Fruit fly (Drosophila melanogaster) whole organism, embryonic: Measurements from ENCODE around the gene CG43208.

Source experiments
- Atf-2 ChIP-seq: fragments of 200-800 bp; sonication (Bioruptor generic); optimal IDR thresholded peaks from 2 replicates; lab custom pipeline; 2016; ENCODE audit warnings: missing biosample characterization, missing genetic modification characterization
- CG10462 ChIP-seq: fragments of 200-800 bp; sonication (Bioruptor generic); optimal IDR thresholded peaks from 2 replicates; lab custom pipeline; 2016; ENCODE audit warnings: missing biosample characterization, missing genetic modification characterization
- CG15601 ChIP-seq: fragments of 200-800 bp; sonication (Bioruptor generic); optimal IDR thresholded peaks from 3 replicates; lab custom pipeline; 2019; ENCODE audit warnings: missing biosample characterization, mild to moderate bottlenecking, missing genetic modification characterization, moderate library complexity
- CG17186 ChIP-seq: fragments of 200-800 bp; sonication (Bioruptor generic); optimal IDR thresholded peaks from 3 replicates; lab custom pipeline; 2017; ENCODE audit warnings: missing biosample characterization, missing genetic modification reagents, missing genetic modification characterization
- CG17802 ChIP-seq: fragments of 200-800 bp; sonication (Bioruptor generic); optimal IDR thresholded peaks from 2 replicates; lab custom pipeline; 2018; ENCODE audit warnings: missing biosample characterization, mild to moderate bottlenecking, missing genetic modification characterization, moderate library complexity
- CG18764 ChIP-seq: fragments of 200-800 bp; sonication (Bioruptor generic); optimal IDR thresholded peaks from 3 replicates; lab custom pipeline; 2016; ENCODE audit warnings: missing biosample characterization, missing genetic modification characterization
- CG2120 ChIP-seq: fragments of 200-800 bp; sonication (Bioruptor generic); optimal IDR thresholded peaks from 3 replicates; lab custom pipeline; 2016; ENCODE audit warnings: missing biosample characterization, missing genetic modification characterization
- CG2202 ChIP-seq: fragments of 200-800 bp; sonication (Bioruptor generic); optimal IDR thresholded peaks from 2 replicates; lab custom pipeline; 2018; ENCODE audit warnings: missing biosample characterization, mild to moderate bottlenecking, missing genetic modification characterization
- CG2889 ChIP-seq: fragments of 200-800 bp; sonication (Bioruptor generic); IDR thresholded peaks from 3 replicates; pipeline ENCODE4 v1.3.6; 2022; ENCODE audit warnings: missing biosample characterization, missing genetic modification characterization
- CG30020 ChIP-seq: fragments of 200-800 bp; optimal IDR thresholded peaks from 2 replicates; lab custom pipeline; 2019; ENCODE audit warnings: missing biosample characterization, mild to moderate bottlenecking, missing genetic modification characterization, moderate library complexity
- CG4360 ChIP-seq: fragments of 200-800 bp; sonication (Bioruptor generic); IDR thresholded peaks from 2 replicates; pipeline ENCODE4 v1.3.6; 2022; ENCODE audit warnings: missing biosample characterization, missing genetic modification characterization
- CG5180 ChIP-seq: fragments of 200-800 bp; sonication (Bioruptor generic); optimal IDR thresholded peaks from 3 replicates; lab custom pipeline; 2017; ENCODE audit warnings: missing biosample characterization, missing genetic modification characterization, mild to moderate bottlenecking, moderate library complexity, missing genetic modification reagents
- CG6813 ChIP-seq: fragments of 200-800 bp; sonication (Bioruptor generic); optimal IDR thresholded peaks from 2 replicates; lab custom pipeline; 2017; ENCODE audit warnings: missing biosample characterization, missing genetic modification characterization, mild to moderate bottlenecking, moderate library complexity, missing genetic modification reagents
- CG7987 ChIP-seq: fragments of 200-800 bp; sonication (Bioruptor generic); optimal IDR thresholded peaks from 2 replicates; lab custom pipeline; 2018; ENCODE audit warnings: missing biosample characterization, mild to moderate bottlenecking, missing genetic modification characterization, moderate library complexity
- CG8924 ChIP-seq: fragments of 200-800 bp; optimal IDR thresholded peaks from 3 replicates; lab custom pipeline; 2019; ENCODE audit warnings: missing biosample characterization, mild to moderate bottlenecking, missing genetic modification characterization, moderate library complexity
- CoRest ChIP-seq: fragments of 200-800 bp; sonication (Bioruptor generic); optimal IDR thresholded peaks from 3 replicates; lab custom pipeline; 2018; ENCODE audit warnings: missing biosample characterization, mild to moderate bottlenecking, missing genetic modification characterization, moderate library complexity
- D ChIP-seq, 2 experiments: fragments of 200-800 bp in 1 of 2; fragments of >200 bp in 1 of 2; sonication (Bioruptor generic) in 1 of 2; optimal IDR thresholded peaks; 2 replicates in 1 of 2; 3 replicates in 1 of 2; lab custom pipeline; 2017; ENCODE audit warnings: mild to moderate bottlenecking in 1 of 2, missing biosample characterization in 1 of 2, missing genetic modification characterization in 1 of 2, missing genetic modification reagents in 1 of 2
- Dad ChIP-seq: fragments of 200-800 bp; sonication (Bioruptor generic); optimal IDR thresholded peaks from 3 replicates; lab custom pipeline; 2016; ENCODE audit warnings: missing biosample characterization, missing genetic modification characterization
- Dfd ChIP-seq, 2 experiments: fragments of >200 bp; optimal IDR thresholded peaks; 2 replicates each; lab custom pipeline; 2017; ENCODE audit warnings: missing biosample characterization in 2 of 2, missing genetic modification characterization in 2 of 2
- Dip3 ChIP-seq: fragments of 200-800 bp; sonication (Bioruptor generic); optimal IDR thresholded peaks from 3 replicates; lab custom pipeline; 2016; ENCODE audit warnings: missing biosample characterization, missing genetic modification characterization
- Hr3 ChIP-seq: fragments of 200-800 bp; sonication (Bioruptor generic); optimal IDR thresholded peaks from 3 replicates; lab custom pipeline; 2016; ENCODE audit warnings: missing biosample characterization, missing genetic modification characterization
- MBD-R2 ChIP-seq: fragments of 200-800 bp; sonication (Bioruptor generic); IDR thresholded peaks from 2 replicates; pipeline ENCODE4 v1.3.6; 2022; ENCODE audit warnings: missing biosample characterization, missing genetic modification characterization
- Mrtf ChIP-seq: fragments of 200-800 bp; sonication (Bioruptor generic); IDR thresholded peaks from 3 replicates; pipeline ENCODE4 v1.3.6; 2022; ENCODE audit warnings: missing biosample characterization, missing genetic modification characterization
- Poxn ChIP-seq: fragments of 200-800 bp; sonication (Bioruptor generic); IDR thresholded peaks from 2 replicates; pipeline ENCODE4 v1.3.6; 2022; ENCODE audit warnings: missing biosample characterization, missing genetic modification characterization
- Rx ChIP-seq: fragments of 200-800 bp; sonication (Bioruptor generic); IDR thresholded peaks from 2 replicates; pipeline ENCODE4 v1.3.6; 2022; ENCODE audit warnings: missing biosample characterization, missing genetic modification characterization
- Six4 ChIP-seq: fragments of 200-800 bp; sonication (Bioruptor generic); optimal IDR thresholded peaks from 2 replicates; lab custom pipeline; 2016; ENCODE audit warnings: missing biosample characterization, missing genetic modification characterization
- Spps ChIP-seq: fragments of 200-800 bp; sonication (Bioruptor generic); optimal IDR thresholded peaks from 2 replicates; lab custom pipeline; 2018; ENCODE audit warnings: missing biosample characterization, mild to moderate bottlenecking, missing genetic modification characterization
- Sry-β ChIP-seq: fragments of 200-800 bp; sonication (Bioruptor generic); optimal IDR thresholded peaks from 2 replicates; lab custom pipeline; 2018; ENCODE audit warnings: missing biosample characterization, mild to moderate bottlenecking, missing genetic modification characterization, moderate library complexity
- Tbp ChIP-seq: fragments of >200 bp; optimal IDR thresholded peaks from 2 replicates; lab custom pipeline; 2018; ENCODE audit warnings: missing biosample characterization, missing genetic modification characterization
- bab2 ChIP-seq: fragments of 200-800 bp; sonication (Bioruptor generic); optimal IDR thresholded peaks from 2 replicates; lab custom pipeline; 2016; ENCODE audit warnings: missing biosample characterization, missing genetic modification characterization
- bsh ChIP-seq, 2 experiments: fragments of 200-800 bp; sonication (Bioruptor generic); optimal IDR thresholded peaks; 2 replicates each; lab custom pipeline; 2017 to 2018; ENCODE audit warnings: mild to moderate bottlenecking in 2 of 2, missing biosample characterization in 2 of 2, missing genetic modification characterization in 2 of 2, moderate library complexity in 1 of 2
- corto ChIP-seq: fragments of 200-800 bp; sonication (Bioruptor generic); optimal IDR thresholded peaks from 2 replicates; lab custom pipeline; 2016; ENCODE audit warnings: missing biosample characterization, mild to moderate bottlenecking, missing genetic modification characterization, moderate library complexity
- dimm ChIP-seq: fragments of 200-800 bp; sonication (Bioruptor generic); IDR thresholded peaks from 2 replicates; pipeline ENCODE4 v1.3.6; 2022; ENCODE audit warnings: missing biosample characterization, missing genetic modification characterization
- dmrt99B ChIP-seq: fragments of 200-800 bp; sonication (Bioruptor generic); optimal IDR thresholded peaks from 2 replicates; lab custom pipeline; 2018; ENCODE audit warnings: missing biosample characterization, mild to moderate bottlenecking, missing genetic modification characterization, moderate library complexity
- gcm2 ChIP-seq: fragments of 200-800 bp; sonication (Bioruptor generic); optimal IDR thresholded peaks from 2 replicates; lab custom pipeline; 2016; ENCODE audit warnings: missing biosample characterization, missing genetic modification characterization
- gsb-n ChIP-seq: fragments of 200-800 bp; sonication (Bioruptor generic); optimal IDR thresholded peaks from 3 replicates; lab custom pipeline; 2018; ENCODE audit warnings: missing biosample characterization, mild to moderate bottlenecking, missing genetic modification characterization
- hb ChIP-seq: fragments of 200-800 bp; sonication (Bioruptor generic); IDR thresholded peaks from 3 replicates; pipeline ENCODE4 v1.3.6; 2022; ENCODE audit warnings: missing biosample characterization, missing genetic modification characterization; ENCODE audit not compliant: partially characterized antibody
- ken ChIP-seq: fragments of 200-800 bp; sonication (Bioruptor generic); IDR thresholded peaks from 3 replicates; pipeline ENCODE4 v1.3.6; 2022; ENCODE audit warnings: missing biosample characterization, missing genetic modification characterization
- knrl ChIP-seq: fragments of 200-800 bp; sonication (Bioruptor generic); IDR thresholded peaks from 3 replicates; pipeline ENCODE4 v1.3.6; 2022; ENCODE audit warnings: missing biosample characterization, missing genetic modification characterization; ENCODE audit not compliant: partially characterized antibody
- oc ChIP-seq: fragments of 200-800 bp; sonication (Bioruptor generic); optimal IDR thresholded peaks from 2 replicates; lab custom pipeline; 2018; ENCODE audit warnings: missing biosample characterization, mild to moderate bottlenecking, missing genetic modification characterization, moderate library complexity
- p53 ChIP-seq: fragments of 200-800 bp; sonication (Bioruptor generic); optimal IDR thresholded peaks from 2 replicates; lab custom pipeline; 2016; ENCODE audit warnings: missing biosample characterization, missing genetic modification characterization
- peb ChIP-seq: fragments of 200-800 bp; sonication (Bioruptor generic); IDR thresholded peaks from 2 replicates; pipeline ENCODE4 v1.3.6; 2022; ENCODE audit warnings: missing biosample characterization, missing genetic modification characterization
- prd ChIP-seq, 3 experiments: fragments of >200 bp in 2 of 3; fragments of 200-800 bp in 1 of 3; sonication (Bioruptor generic) in 1 of 3; optimal IDR thresholded peaks in 2 of 3; IDR thresholded peaks in 1 of 3; 2 replicates in 2 of 3; 3 replicates in 1 of 3; pipeline versions ENCODE4 v1.3.6 to Lab custom; 2017 to 2022; ENCODE audit warnings: missing biosample characterization in 1 of 3, missing genetic modification characterization in 1 of 3
- pros ChIP-seq: fragments of 200-800 bp; sonication (Bioruptor generic); optimal IDR thresholded peaks from 3 replicates; lab custom pipeline; 2019; ENCODE audit warnings: missing biosample characterization, mild to moderate bottlenecking, missing genetic modification characterization, moderate library complexity
- slbo ChIP-seq: fragments of 200-800 bp; sonication (Bioruptor generic); IDR thresholded peaks from 2 replicates; pipeline ENCODE4 v1.3.6; 2022; ENCODE audit warnings: missing biosample characterization, missing genetic modification characterization
- tin ChIP-seq: fragments of 200-800 bp; sonication (Bioruptor generic); optimal IDR thresholded peaks from 3 replicates; lab custom pipeline; 2016; ENCODE audit warnings: missing biosample characterization, missing genetic modification characterization
- tup ChIP-seq: fragments of 200-800 bp; sonication (Bioruptor generic); optimal IDR thresholded peaks from 2 replicates; lab custom pipeline; 2016; ENCODE audit warnings: missing biosample characterization, mild to moderate bottlenecking, missing genetic modification characterization, moderate library complexity
- twi ChIP-seq: fragments of 200-800 bp; optimal IDR thresholded peaks from 2 replicates; lab custom pipeline; 2019; ENCODE audit warnings: missing biosample characterization, mild to moderate bottlenecking, missing genetic modification characterization, moderate library complexity
- zfh2 ChIP-seq: fragments of 200-800 bp; sonication (Bioruptor generic); optimal IDR thresholded peaks from 2 replicates; lab custom pipeline; 2016; ENCODE audit warnings: missing biosample characterization, missing genetic modification characterization

The CG43208 gene

DNA sequence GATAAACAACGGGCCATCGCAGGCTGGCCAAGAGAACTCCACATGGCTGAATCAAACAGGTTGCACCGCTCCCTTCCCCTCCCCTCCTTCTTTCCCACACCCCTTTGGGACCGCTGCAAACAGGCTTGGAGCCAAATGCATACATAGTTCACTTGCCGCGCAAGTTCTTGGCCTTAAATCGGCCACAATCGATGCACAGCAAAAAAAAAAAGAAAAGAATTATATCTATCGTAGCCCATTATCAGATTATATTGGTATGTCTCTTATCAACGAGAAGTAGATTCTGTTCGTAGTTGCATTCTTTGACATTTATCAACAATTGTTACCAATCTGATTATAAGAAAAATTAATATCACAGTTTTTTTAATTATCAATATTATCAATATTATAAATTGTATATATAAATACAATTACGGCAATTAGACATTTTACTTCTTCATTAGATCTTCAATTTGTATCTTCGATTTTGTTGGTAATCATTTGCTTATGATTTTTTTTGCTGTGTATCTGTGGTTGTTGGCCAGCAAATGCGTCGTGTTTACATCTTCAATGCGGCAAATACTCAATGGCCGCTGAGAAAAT lies 2.2 kb downstream of the CG43208 start (continued):
- no peak for TF ChIP-seq CG2120 (GFP tag; lab: Kevin White, UChicago)
- no peak for TF ChIP-seq MBD-R2 (GFP tag; lab: Robert Waterston, UW)
- peak; percentile 73 for TF ChIP-seq gsb-n (tag; lab: Kevin White, UChicago)
- peak; percentile 21 for TF ChIP-seq CG17802 (tag; lab: Kevin White, UChicago)
- peak; percentile 78 for TF ChIP-seq CG15601 (tag; lab: Kevin White, UChicago)
- TF ChIP-seq zfh2 (GFP tag; lab: Kevin White, UChicago): no peak
- TF ChIP-seq gcm2 (GFP tag; lab: Kevin White, UChicago): no peak
- peak; percentile 55 for TF ChIP-seq CG2202
- TF ChIP-seq bsh (GFP tag; optimal IDR thresholded peaks at IDR 0.05; lab: Kevin White, UChicago): peak in 1 of 2 experiments; percentile 81
- peak; percentile 21 for TF ChIP-seq Sry-β (GFP tag; lab: Kevin White, UChicago)
- TF ChIP-seq ken (GFP tag; lab: Robert Waterston, UW): no peak
- peak; percentile 52 for TF ChIP-seq Spps
- no peak for TF ChIP-seq slbo (GFP tag; lab: Robert Waterston, UW)
- TF ChIP-seq hb (GFP tag; lab: Robert Waterston, UW): no peak
- no peak for TF ChIP-seq CG17186 (GFP tag; lab: Kevin White, UChicago)
- no peak for TF ChIP-seq Mrtf (GFP tag; lab: Robert Waterston, UW)
- peak; percentile 68 for TF ChIP-seq dmrt99B (tag; lab: Kevin White, UChicago)
- no peak for TF ChIP-seq dimm (GFP tag; lab: Robert Waterston, UW)
- TF ChIP-seq Tbp (GFP tag; lab: Kevin White, UChicago): no peak
- no peak for TF ChIP-seq CG2889
- TF ChIP-seq Dad (GFP tag; lab: Kevin White, UChicago): no peak
- no peak for TF ChIP-seq Dfd (GFP tag; optimal IDR thresholded peaks at IDR 0.05; lab: Kevin White, UChicago)
- TF ChIP-seq Poxn (GFP tag; lab: Robert Waterston, UW): no peak
- no peak for TF ChIP-seq bab2 (GFP tag; lab: Kevin White, UChicago)
- TF ChIP-seq CG7987 (GFP tag; lab: Kevin White, UChicago): no peak
- TF ChIP-seq CG18764 (GFP tag; lab: Kevin White, UChicago): no peak
- no peak for TF ChIP-seq tup (GFP tag; lab: Kevin White, UChicago)
- no peak for TF ChIP-seq CG30020 (tag; lab: Kevin White, UChicago)
- peak; percentile 33 for TF ChIP-seq Six4 (GFP tag; lab: Kevin White, UChicago)
- TF ChIP-seq twi (tag; lab: Kevin White, UChicago): peak; percentile 15
- TF ChIP-seq p53: no peak
- no peak for TF ChIP-seq CG4360 (GFP tag; lab: Robert Waterston, UW)
- TF ChIP-seq pros (GFP tag; lab: Kevin White, UChicago): no peak
- no peak for TF ChIP-seq CG6813 (GFP tag; lab: Kevin White, UChicago)
- 0 out of 2 replicates have a peak, but pooled peaks have one; percentile 9 for TF ChIP-seq peb
- peak; percentile 72 for TF ChIP-seq CoRest (tag; lab: Kevin White, UChicago)
- no peak for TF ChIP-seq Rx (GFP tag; lab: Robert Waterston, UW)
- TF ChIP-seq oc (tag; lab: Kevin White, UChicago): peak; percentile 36
- TF ChIP-seq prd (optimal IDR thresholded peaks at IDR 0.05; lab: Kevin White, UChicago): no peak
- TF ChIP-seq prd (GFP tag; IDR thresholded peaks at IDR 0.05; lab: Robert Waterston, UW): peak; percentile 18; the same call in 1 of the 3 replicates
- no peak for TF ChIP-seq CG10462 (GFP tag; lab: Kevin White, UChicago)
- no peak for TF ChIP-seq D (optimal IDR thresholded peaks at IDR 0.05; lab: Kevin White, UChicago)
- TF ChIP-seq D (GFP tag; optimal IDR thresholded peaks at IDR 0.05; lab: Kevin White, UChicago): peak; percentile 59
- no peak for TF ChIP-seq Atf-2 (GFP tag; lab: Kevin White, UChicago)
- TF ChIP-seq Hr3: peak; percentile 40
- peak; percentile 55 for TF ChIP-seq CG8924 (tag; lab: Kevin White, UChicago)
- TF ChIP-seq knrl: no peak
- TF ChIP-seq Dip3: no peak
- peak; percentile 14 for TF ChIP-seq tin (GFP tag; lab: Kevin White, UChicago)
- peak; percentile 17 for TF ChIP-seq corto (GFP tag; lab: Kevin White, UChicago)
- TF ChIP-seq CG5180: peak; percentile 22
